Fruit fly (Drosophila melanogaster) whole organism, embryonic: ENCODE data around the gene Crg-1.

Source experiments
- Antp ChIP-seq: fragments of 200-800 bp; sonication (Bioruptor generic); optimal IDR thresholded peaks from 3 replicates; lab custom pipeline; 2016; ENCODE audit warnings: missing biosample characterization, missing genetic modification characterization
- CG12155 ChIP-seq: fragments of 200-800 bp; sonication (Bioruptor generic); optimal IDR thresholded peaks from 3 replicates; lab custom pipeline; 2016; ENCODE audit warnings: missing biosample characterization, missing genetic modification characterization
- CG1602 ChIP-seq: fragments of 200-800 bp; sonication (Bioruptor generic); optimal IDR thresholded peaks from 3 replicates; lab custom pipeline; 2016; ENCODE audit warnings: missing biosample characterization, missing genetic modification characterization
- CG17359 ChIP-seq: fragments of 200-800 bp; sonication (Bioruptor generic); optimal IDR thresholded peaks from 3 replicates; lab custom pipeline; 2018; ENCODE audit warnings: missing biosample characterization, mild to moderate bottlenecking, missing genetic modification characterization, moderate library complexity
- CG17568 ChIP-seq: fragments of 200-800 bp; sonication (Bioruptor generic); optimal IDR thresholded peaks from 2 replicates; lab custom pipeline; 2018; ENCODE audit warnings: missing biosample characterization, mild to moderate bottlenecking, missing genetic modification characterization, moderate library complexity
- CG17912 ChIP-seq: fragments of 200-800 bp; sonication (Bioruptor generic); optimal IDR thresholded peaks from 2 replicates; lab custom pipeline; 2018; ENCODE audit warnings: missing biosample characterization, mild to moderate bottlenecking, missing genetic modification characterization
- CG1832 ChIP-seq: fragments of 200-800 bp; sonication (Bioruptor generic); optimal IDR thresholded peaks from 2 replicates; lab custom pipeline; 2017; ENCODE audit warnings: missing biosample characterization, mild to moderate bottlenecking, missing genetic modification characterization, inconsistent platforms
- CG30020 ChIP-seq: fragments of 200-800 bp; optimal IDR thresholded peaks from 2 replicates; lab custom pipeline; 2019; ENCODE audit warnings: missing biosample characterization, mild to moderate bottlenecking, missing genetic modification characterization, moderate library complexity
- CG3407 ChIP-seq: fragments of 200-800 bp; sonication (Bioruptor generic); optimal IDR thresholded peaks from 2 replicates; lab custom pipeline; 2018; ENCODE audit warnings: missing biosample characterization, mild to moderate bottlenecking, missing genetic modification characterization
- CG42726 ChIP-seq: fragments of 200-800 bp; sonication (Bioruptor generic); IDR thresholded peaks from 2 replicates; pipeline ENCODE4 v1.3.6; 2022; ENCODE audit warnings: missing biosample characterization, missing genetic modification characterization; ENCODE audit not compliant: partially characterized antibody
- CG4424 ChIP-seq: fragments of 200-800 bp; sonication (Bioruptor generic); optimal IDR thresholded peaks from 3 replicates; lab custom pipeline; 2016; ENCODE audit warnings: missing biosample characterization, missing genetic modification characterization
- CG4730 ChIP-seq: fragments of 200-800 bp; sonication (Bioruptor generic); IDR thresholded peaks from 2 replicates; pipeline ENCODE4 v1.3.6; 2022; ENCODE audit warnings: missing biosample characterization, missing genetic modification characterization
- CG7271 ChIP-seq: fragments of 200-800 bp; sonication (Bioruptor generic); optimal IDR thresholded peaks from 2 replicates; lab custom pipeline; 2018; ENCODE audit warnings: missing biosample characterization, mild to moderate bottlenecking, missing genetic modification characterization, moderate library complexity
- CG7357 ChIP-seq: fragments of 200-800 bp; sonication (Bioruptor generic); IDR thresholded peaks from 3 replicates; pipeline ENCODE4 v1.3.6; 2022; ENCODE audit warnings: missing biosample characterization, missing genetic modification characterization
- CG8478 ChIP-seq: fragments of >200 bp; optimal IDR thresholded peaks from 2 replicates; lab custom pipeline; 2018
- Camta ChIP-seq: fragments of 200-800 bp; sonication (Bioruptor generic); optimal IDR thresholded peaks from 2 replicates; lab custom pipeline; 2016; ENCODE audit warnings: missing biosample characterization, missing genetic modification characterization
- Drgx ChIP-seq: fragments of 200-800 bp; sonication (Bioruptor generic); IDR thresholded peaks from 2 replicates; pipeline ENCODE4 v1.3.6; 2022; ENCODE audit warnings: missing biosample characterization, missing genetic modification characterization
- Ets97D ChIP-seq: fragments of 200-800 bp; sonication (Bioruptor generic); optimal IDR thresholded peaks from 3 replicates; lab custom pipeline; 2016; ENCODE audit warnings: missing biosample characterization, missing genetic modification characterization
- Fer1 ChIP-seq: fragments of 200-800 bp; sonication (Bioruptor generic); optimal IDR thresholded peaks from 2 replicates; lab custom pipeline; 2017; ENCODE audit warnings: missing biosample characterization, mild to moderate bottlenecking, missing genetic modification characterization
- Hr3 ChIP-seq: fragments of 200-800 bp; sonication (Bioruptor generic); optimal IDR thresholded peaks from 3 replicates; lab custom pipeline; 2016; ENCODE audit warnings: missing biosample characterization, missing genetic modification characterization
- Meics ChIP-seq: fragments of 200-800 bp; sonication (Bioruptor generic); optimal IDR thresholded peaks from 2 replicates; lab custom pipeline; 2017; ENCODE audit warnings: missing biosample characterization, mild to moderate bottlenecking, missing genetic modification characterization
- NFAT ChIP-seq: fragments of 200-800 bp; sonication (Bioruptor generic); IDR thresholded peaks from 2 replicates; pipeline ENCODE4 v1.3.6; 2022; ENCODE audit warnings: missing biosample characterization, missing genetic modification characterization
- Oli ChIP-seq: fragments of 200-800 bp; sonication (Bioruptor generic); optimal IDR thresholded peaks from 2 replicates; lab custom pipeline; 2018; ENCODE audit warnings: missing biosample characterization, mild to moderate bottlenecking, missing genetic modification characterization, moderate library complexity
- PHDP ChIP-seq: fragments of 200-800 bp; sonication (Bioruptor generic); optimal IDR thresholded peaks from 3 replicates; lab custom pipeline; 2018; ENCODE audit warnings: missing biosample characterization, mild to moderate bottlenecking, missing genetic modification characterization, moderate library complexity
- Ptx1 ChIP-seq: fragments of 200-800 bp; sonication (Bioruptor generic); IDR thresholded peaks from 2 replicates; pipeline ENCODE4 v1.3.6; 2022; ENCODE audit warnings: missing biosample characterization, missing genetic modification characterization
- Rx ChIP-seq: fragments of 200-800 bp; sonication (Bioruptor generic); IDR thresholded peaks from 2 replicates; pipeline ENCODE4 v1.3.6; 2022; ENCODE audit warnings: missing biosample characterization, missing genetic modification characterization
- Sry-β ChIP-seq: fragments of 200-800 bp; sonication (Bioruptor generic); optimal IDR thresholded peaks from 2 replicates; lab custom pipeline; 2018; ENCODE audit warnings: missing biosample characterization, mild to moderate bottlenecking, missing genetic modification characterization, moderate library complexity
- Sry-δ ChIP-seq: fragments of 200-800 bp; sonication (Bioruptor generic); optimal IDR thresholded peaks from 2 replicates; lab custom pipeline; 2016; ENCODE audit warnings: missing biosample characterization, missing genetic modification characterization
- Xbp1 ChIP-seq: fragments of 200-800 bp; sonication (Bioruptor generic); optimal IDR thresholded peaks from 3 replicates; lab custom pipeline; 2016; ENCODE audit warnings: missing biosample characterization, mild to moderate bottlenecking, missing genetic modification characterization
- ab ChIP-seq: fragments of 200-800 bp; sonication (Bioruptor generic); optimal IDR thresholded peaks from 2 replicates; lab custom pipeline; 2016; ENCODE audit warnings: missing biosample characterization, missing genetic modification characterization
- ase ChIP-seq: fragments of 200-800 bp; sonication (Bioruptor generic); IDR thresholded peaks from 3 replicates; pipeline ENCODE4 v1.3.6; 2022; ENCODE audit warnings: missing biosample characterization, missing genetic modification characterization
- bab2 ChIP-seq: fragments of 200-800 bp; sonication (Bioruptor generic); optimal IDR thresholded peaks from 2 replicates; lab custom pipeline; 2016; ENCODE audit warnings: missing biosample characterization, missing genetic modification characterization
- bcd ChIP-seq: fragments of 200-800 bp; sonication (Bioruptor generic); optimal IDR thresholded peaks from 2 replicates; lab custom pipeline; 2017; ENCODE audit warnings: missing biosample characterization, mild to moderate bottlenecking, missing genetic modification characterization
- corto ChIP-seq: fragments of 200-800 bp; sonication (Bioruptor generic); optimal IDR thresholded peaks from 2 replicates; lab custom pipeline; 2016; ENCODE audit warnings: missing biosample characterization, mild to moderate bottlenecking, missing genetic modification characterization, moderate library complexity
- dmrt11E ChIP-seq: fragments of 200-800 bp; sonication (Bioruptor generic); optimal IDR thresholded peaks from 3 replicates; lab custom pipeline; 2018; ENCODE audit warnings: missing biosample characterization, mild to moderate bottlenecking, missing genetic modification characterization, moderate library complexity
- dmrt99B ChIP-seq: fragments of 200-800 bp; sonication (Bioruptor generic); optimal IDR thresholded peaks from 2 replicates; lab custom pipeline; 2018; ENCODE audit warnings: missing biosample characterization, mild to moderate bottlenecking, missing genetic modification characterization, moderate library complexity
- en ChIP-seq: fragments of 200-800 bp; sonication (Bioruptor generic); optimal IDR thresholded peaks from 2 replicates; lab custom pipeline; 2016; ENCODE audit warnings: missing biosample characterization, missing genetic modification characterization
- gem ChIP-seq: fragments of 200-800 bp; sonication (Bioruptor generic); optimal IDR thresholded peaks from 2 replicates; lab custom pipeline; 2019; ENCODE audit warnings: missing biosample characterization, mild to moderate bottlenecking, missing genetic modification characterization, moderate library complexity
- grn ChIP-seq: fragments of 200-800 bp; sonication (Bioruptor generic); optimal IDR thresholded peaks from 3 replicates; lab custom pipeline; 2017; ENCODE audit warnings: missing biosample characterization, missing genetic modification characterization
- gsb-n ChIP-seq: fragments of 200-800 bp; sonication (Bioruptor generic); optimal IDR thresholded peaks from 3 replicates; lab custom pipeline; 2018; ENCODE audit warnings: missing biosample characterization, mild to moderate bottlenecking, missing genetic modification characterization
- ham ChIP-seq: fragments of 200-800 bp; sonication (Bioruptor generic); IDR thresholded peaks from 2 replicates; pipeline ENCODE4 v1.3.6; 2022; ENCODE audit warnings: missing biosample characterization, missing genetic modification characterization
- jing ChIP-seq: fragments of 200-800 bp; sonication (Bioruptor generic); optimal IDR thresholded peaks from 2 replicates; lab custom pipeline; 2018; ENCODE audit warnings: missing biosample characterization, mild to moderate bottlenecking, missing genetic modification characterization
- lola ChIP-seq, 3 experiments: fragments of >200 bp in 2 of 3; fragments of 200-800 bp in 1 of 3; sonication (Bioruptor generic) in 1 of 3; optimal IDR thresholded peaks; 2 replicates each; lab custom pipeline; 2017 to 2019; ENCODE audit warnings: missing biosample characterization in 3 of 3, missing genetic modification characterization in 3 of 3, mild to moderate bottlenecking in 1 of 3, moderate library complexity in 1 of 3
- mam ChIP-seq: fragments of 200-800 bp; sonication (Bioruptor generic); optimal IDR thresholded peaks from 3 replicates; lab custom pipeline; 2016; ENCODE audit warnings: missing biosample characterization, missing genetic modification characterization
- nmo ChIP-seq: fragments of 200-800 bp; sonication (Bioruptor generic); optimal IDR thresholded peaks from 2 replicates; lab custom pipeline; 2018; ENCODE audit warnings: missing biosample characterization, mild to moderate bottlenecking, missing genetic modification characterization, moderate library complexity
- pan ChIP-seq, 4 experiments: fragments of >200 bp in 3 of 4; fragments of 200-800 bp in 1 of 4; sonication (Bioruptor generic) in 1 of 4; optimal IDR thresholded peaks in 3 of 4; IDR thresholded peaks in 1 of 4; 2 replicates each; pipeline versions ENCODE4 v1.3.6 to Lab custom; 2017 to 2022; ENCODE audit warnings: missing biosample characterization in 2 of 4, missing genetic modification characterization in 2 of 4, mixed read lengths in 1 of 4
- peb ChIP-seq: fragments of 200-800 bp; sonication (Bioruptor generic); IDR thresholded peaks from 2 replicates; pipeline ENCODE4 v1.3.6; 2022; ENCODE audit warnings: missing biosample characterization, missing genetic modification characterization
- repo ChIP-seq: fragments of 200-800 bp; sonication (Bioruptor generic); optimal IDR thresholded peaks from 2 replicates; lab custom pipeline; 2016; ENCODE audit warnings: missing biosample characterization, missing genetic modification characterization
- scrt ChIP-seq: fragments of 200-800 bp; sonication (Bioruptor generic); optimal IDR thresholded peaks from 2 replicates; lab custom pipeline; 2018; ENCODE audit warnings: missing biosample characterization, mild to moderate bottlenecking, missing genetic modification characterization, moderate library complexity
- sens ChIP-seq: fragments of 200-800 bp; sonication (Bioruptor generic); peaks from one replicate; lab custom pipeline; 2016; ENCODE audit warnings: missing biosample characterization, missing genetic modification characterization
- sqz ChIP-seq: fragments of 200-800 bp; sonication (Bioruptor generic); optimal IDR thresholded peaks from 3 replicates; lab custom pipeline; 2018; ENCODE audit warnings: missing biosample characterization, mild to moderate bottlenecking, missing genetic modification characterization

Crg-1 gene

dm6 chrX:3768202-3768601 lies 24.8 kb upstream of the Crg-1 start (continued):
- TF ChIP-seq sqz (GFP tag; lab: Kevin White, UChicago), result no peak
- 0 out of 2 replicates have a peak, but pooled peaks have one; percentile 7 for TF ChIP-seq Rx (GFP tag; lab: Robert Waterston, UW)
- no peak for TF ChIP-seq ase (GFP tag; lab: Robert Waterston, UW)
- TF ChIP-seq Ptx1 (GFP tag; lab: Robert Waterston, UW), result 0 out of 2 replicates have a peak, but pooled peaks have one; percentile 34
- peak; percentile 3 for TF ChIP-seq Meics
- TF ChIP-seq en (GFP tag; lab: Kevin White, UChicago), result no peak
- TF ChIP-seq mam (GFP tag; lab: Kevin White, UChicago), result no peak
- TF ChIP-seq ham (GFP tag; lab: Robert Waterston, UW), result no peak
- no peak for TF ChIP-seq CG17912 (GFP tag; lab: Kevin White, UChicago)
- TF ChIP-seq CG7271, result no peak
- peak; percentile 39 for TF ChIP-seq PHDP (tag; lab: Kevin White, UChicago)
- TF ChIP-seq CG8478 (lab: Kevin White, UChicago), result no peak
- peak; percentile 17 for TF ChIP-seq CG4424 (GFP tag; lab: Kevin White, UChicago)
- TF ChIP-seq CG42726, result no peak
- no peak for TF ChIP-seq CG3407
- no peak for TF ChIP-seq repo (GFP tag; lab: Kevin White, UChicago)
- no peak for TF ChIP-seq Ets97D (GFP tag; lab: Kevin White, UChicago)
- TF ChIP-seq gsb-n, result peak; percentile 13
- TF ChIP-seq bcd (GFP tag; lab: Kevin White, UChicago), result no peak
- no peak for TF ChIP-seq CG17568 (GFP tag; lab: Kevin White, UChicago)
- peak; percentile 27 for TF ChIP-seq dmrt11E (tag; lab: Kevin White, UChicago)
- TF ChIP-seq nmo (GFP tag; lab: Kevin White, UChicago), result peak; percentile 40
- TF ChIP-seq NFAT (GFP tag; lab: Robert Waterston, UW), result no peak
- TF ChIP-seq CG1602 (GFP tag; lab: Kevin White, UChicago), result peak; percentile 1
- no peak for TF ChIP-seq CG1832 (GFP tag; lab: Kevin White, UChicago)
- TF ChIP-seq Antp, result no peak
- TF ChIP-seq Xbp1 (GFP tag; lab: Kevin White, UChicago), result peak; percentile 37
- no peak for TF ChIP-seq CG12155 (GFP tag; lab: Kevin White, UChicago)
- TF ChIP-seq pan (optimal IDR thresholded peaks at IDR 0.05; lab: Kevin White, UChicago), result no peak
- TF ChIP-seq pan (GFP tag; optimal IDR thresholded peaks at IDR 0.05 in 1 of 2, IDR thresholded peaks at IDR 0.05 in 1 of 2), result peak in 1 of 2 experiments; percentile 52
- TF ChIP-seq CG30020 (tag; lab: Kevin White, UChicago), result no peak
- no peak for TF ChIP-seq peb (GFP tag; lab: Robert Waterston, UW)
- no peak for TF ChIP-seq ab (GFP tag; lab: Kevin White, UChicago)
- TF ChIP-seq Camta (GFP tag; lab: Kevin White, UChicago), result no peak
- peak; percentile 54 for TF ChIP-seq CG17359 (tag; lab: Kevin White, UChicago)
- TF ChIP-seq sens (GFP tag; lab: Kevin White, UChicago), result peak; percentile 24
- peak in 1 of 3 experiments; percentile 5 for TF ChIP-seq lola (GFP tag; optimal IDR thresholded peaks at IDR 0.05; lab: Kevin White, UChicago)
- peak; percentile 18 for TF ChIP-seq corto (GFP tag; lab: Kevin White, UChicago)
- TF ChIP-seq CG4730, result peak; percentile 33; the same call in 1 of the 2 replicates
- no peak for TF ChIP-seq CG7357
- no peak for TF ChIP-seq jing (GFP tag; lab: Kevin White, UChicago)
- peak; percentile 1 for TF ChIP-seq bab2 (GFP tag; lab: Kevin White, UChicago)
- peak; percentile 64 for TF ChIP-seq dmrt99B (tag; lab: Kevin White, UChicago)
- peak; percentile 12 for TF ChIP-seq Oli
- TF ChIP-seq Drgx (GFP tag; lab: Robert Waterston, UW), result peak; percentile 21; the same call in 1 of the 2 replicates
- peak; percentile 62 for TF ChIP-seq gem
- TF ChIP-seq scrt (GFP tag; lab: Kevin White, UChicago), result no peak
- peak; percentile 36 for TF ChIP-seq Fer1 (GFP tag; lab: Kevin White, UChicago)
- no peak for TF ChIP-seq Sry-β
- TF ChIP-seq Hr3, result peak; percentile 12
- TF ChIP-seq Sry-δ, result no peak
- no peak for TF ChIP-seq grn (GFP tag; lab: Kevin White, UChicago)
